Fruit fly (Drosophila melanogaster): Measurements from ENCODE around the gene ChAT.

Gene ChAT

dm6 chr3R:18758548-18759257, 53.4 kb downstream of the ChAT start, which contains the start of gene Epg5 (continued):
- TF ChIP-seq CG17829 (tag; optimal IDR thresholded peaks at IDR 0.05) (no peak), CG1233 (GFP tag; optimal IDR thresholded peaks at IDR 0.05) (no peak), NFAT (GFP tag; IDR thresholded peaks at IDR 0.05) (peak; percentile 83), ftz-f1 (GFP tag; optimal IDR thresholded peaks at IDR 0.05) (peak; percentile 42), Nf-YA (GFP tag; IDR thresholded peaks at IDR 0.05) (0 out of 2 replicates have a peak, but pooled peaks have one; percentile 20), nmo (GFP tag; optimal IDR thresholded peaks at IDR 0.05) (peak; percentile 88), Eip74EF (GFP tag; optimal IDR thresholded peaks at IDR 0.05) (no peak), ken (GFP tag; IDR thresholded peaks at IDR 0.05) (peak; percentile 62; the same call in 1 of the 3 replicates), Mes4 (GFP tag; optimal IDR thresholded peaks at IDR 0.05) (no peak), lab (GFP tag; optimal IDR thresholded peaks at IDR 0.05) (no peak), Awh (GFP tag; IDR thresholded peaks at IDR 0.05) (0 out of 2 replicates have a peak, but pooled peaks have one; percentile 33), CG11560 (tag; IDR thresholded peaks at IDR 0.05) (no peak; the same call in 2 of the 3 replicates), Camta (GFP tag; optimal IDR thresholded peaks at IDR 0.05) (peak; percentile 57), CG3847 (GFP tag; IDR thresholded peaks at IDR 0.05) (peak; percentile 92), CG11085 (GFP tag; IDR thresholded peaks at IDR 0.05) (peak; percentile 73), Blimp-1 (GFP tag; optimal IDR thresholded peaks at IDR 0.05) (no peak), dmrt11E (tag; optimal IDR thresholded peaks at IDR 0.05) (peak; percentile 50), CG17361 (GFP tag; IDR thresholded peaks at IDR 0.05) (no peak; the same call in 2 of the 3 replicates), CG10565 (GFP tag; optimal IDR thresholded peaks at IDR 0.05) (no peak), Adf1 (GFP tag; IDR thresholded peaks at IDR 0.05) (peak; percentile 47; the same call in 1 of the 2 replicates), CG3065 (GFP tag; optimal IDR thresholded peaks at IDR 0.05) (no peak), yki (optimal IDR thresholded peaks at IDR 0.05) (no peak), slbo (GFP tag; IDR thresholded peaks at IDR 0.05) (peak; percentile 90), psq (GFP tag; optimal IDR thresholded peaks at IDR 0.05) (peak; percentile 60), CG16813 (GFP tag; IDR thresholded peaks at IDR 0.05; ENCODE audit: partially characterized antibody) (peak; percentile 98), Jarid2 (GFP tag; optimal IDR thresholded peaks at IDR 0.05) (no peak), Ets65A (GFP tag) (peak; percentile 96), CG15601 (tag; optimal IDR thresholded peaks at IDR 0.05) (no peak), bbx (GFP tag; IDR thresholded peaks at IDR 0.05; ENCODE audit: partially characterized antibody) (peak; percentile 91), CG10209 (GFP tag; optimal IDR thresholded peaks at IDR 0.05) (peak; percentile 49), bigmax (GFP tag; optimal IDR thresholded peaks at IDR 0.05) (no peak), fd64A (GFP tag; optimal IDR thresholded peaks at IDR 0.05) (no peak), caup (GFP tag; optimal IDR thresholded peaks at IDR 0.05; ENCODE audit: severe bottlenecking) (no peak), dpn (GFP tag; optimal IDR thresholded peaks at IDR 0.05) (peak; percentile 83 to 85), jing (GFP tag; optimal IDR thresholded peaks at IDR 0.05) (no peak), ewg (GFP tag; optimal IDR thresholded peaks at IDR 0.05) (peak; percentile 27), esg (GFP tag; conservative IDR thresholded peaks at IDR 0.05) (peak; percentile 56), CG8359 (GFP tag; optimal IDR thresholded peaks at IDR 0.05; ENCODE audit: borderline replicate concordance) (no peak), Dp (GFP tag; optimal IDR thresholded peaks at IDR 0.05) (peak; percentile 87), Oaz (GFP tag; IDR thresholded peaks at IDR 0.05) (no peak), lilli (GFP tag; optimal IDR thresholded peaks at IDR 0.05) (peak; percentile 89), disco-r (GFP tag; optimal IDR thresholded peaks at IDR 0.05) (no peak), h (optimal IDR thresholded peaks at IDR 0.05) (no peak), CG30431 (GFP tag; optimal IDR thresholded peaks at IDR 0.05) (peak; percentile 30), sna (GFP tag; IDR thresholded peaks at IDR 0.05; ENCODE audit: partially characterized antibody) (peak; percentile 99), CG6272 (GFP tag; IDR thresholded peaks at IDR 0.05) (peak; percentile 84), gcm2 (GFP tag; optimal IDR thresholded peaks at IDR 0.05) (peak; percentile 9), schlank (tag; optimal IDR thresholded peaks at IDR 0.05) (no peak), salm (tag; optimal IDR thresholded peaks at IDR 0.05) (no peak)

Data from whole organism, embryonic.